Fruit fly (Drosophila melanogaster) whole organism, embryonic: Measurements from ENCODE around the gene TTLL6B.
A peak's percentile ranks its signal among the peaks of the same experiment; 100 is the strongest.

Source experiments
- Awh ChIP-seq: fragments of 200-800 bp; sonication (Bioruptor generic); IDR thresholded peaks from 2 replicates; pipeline ENCODE4, ENCODE4 v1.3.6; 2022; ENCODE audit warnings: missing biosample characterization, missing genetic modification characterization
- B-H2 ChIP-seq: fragments of 200-800 bp; sonication (Bioruptor generic); optimal IDR thresholded peaks from 2 replicates; lab custom pipeline; 2018; ENCODE audit warnings: missing biosample characterization, mild to moderate bottlenecking, missing genetic modification characterization
- Bdp1 ChIP-seq: fragments of 200-800 bp; sonication (Bioruptor generic); optimal IDR thresholded peaks from 3 replicates; lab custom pipeline; 2016; ENCODE audit warnings: missing biosample characterization, missing genetic modification characterization
- CG13287 ChIP-seq: fragments of 200-800 bp; sonication (Bioruptor generic); IDR thresholded peaks from 2 replicates; pipeline ENCODE4 v1.3.6; 2022; ENCODE audit warnings: missing biosample characterization, missing genetic modification characterization; ENCODE audit not compliant: partially characterized antibody
- CG14710 ChIP-seq: fragments of 200-800 bp; sonication (Bioruptor generic); optimal IDR thresholded peaks from 3 replicates; lab custom pipeline; 2019; ENCODE audit warnings: missing biosample characterization, mild to moderate bottlenecking, missing genetic modification characterization, moderate library complexity
- CG2120 ChIP-seq: fragments of 200-800 bp; sonication (Bioruptor generic); optimal IDR thresholded peaks from 3 replicates; lab custom pipeline; 2016; ENCODE audit warnings: missing biosample characterization, missing genetic modification characterization
- CG2199 ChIP-seq: fragments of 200-800 bp; sonication (Bioruptor generic); IDR thresholded peaks from 3 replicates; pipeline ENCODE4 v1.3.6; 2022; ENCODE audit warnings: missing biosample characterization, missing genetic modification characterization
- CG33213 ChIP-seq: fragments of 200-800 bp; sonication (Bioruptor generic); optimal IDR thresholded peaks from 3 replicates; lab custom pipeline; 2016; ENCODE audit warnings: missing biosample characterization, missing genetic modification characterization
- CG34224 ChIP-seq: fragments of 200-800 bp; sonication (Bioruptor generic); IDR thresholded peaks from 3 replicates; pipeline ENCODE4 v1.3.6; 2022; ENCODE audit warnings: missing biosample characterization, missing genetic modification characterization; ENCODE audit not compliant: partially characterized antibody
- CG3847 ChIP-seq: fragments of 200-800 bp; sonication (Bioruptor generic); IDR thresholded peaks from 2 replicates; pipeline ENCODE4 v1.3.6; 2022; ENCODE audit warnings: missing biosample characterization, missing genetic modification characterization
- CG4854 ChIP-seq: fragments of 200-800 bp; sonication (Bioruptor generic); optimal IDR thresholded peaks from 2 replicates; lab custom pipeline; 2016; ENCODE audit warnings: missing biosample characterization, missing genetic modification characterization, inconsistent platforms
- CG7556 ChIP-seq: fragments of 200-800 bp; sonication (Bioruptor generic); optimal IDR thresholded peaks from 2 replicates; lab custom pipeline; 2017; ENCODE audit warnings: missing biosample characterization, mild to moderate bottlenecking, missing genetic modification characterization
- CG8281 ChIP-seq: fragments of 200-800 bp; sonication (Bioruptor generic); optimal IDR thresholded peaks from 2 replicates; lab custom pipeline; 2018; ENCODE audit warnings: missing biosample characterization, mild to moderate bottlenecking, missing genetic modification characterization, moderate library complexity
- CG8924 ChIP-seq: fragments of 200-800 bp; optimal IDR thresholded peaks from 3 replicates; lab custom pipeline; 2019; ENCODE audit warnings: missing biosample characterization, mild to moderate bottlenecking, missing genetic modification characterization, moderate library complexity
- D19B ChIP-seq: fragments of 200-800 bp; sonication (Bioruptor generic); optimal IDR thresholded peaks from 2 replicates; lab custom pipeline; 2017; ENCODE audit warnings: missing biosample characterization, mild to moderate bottlenecking, missing genetic modification characterization
- Dfd ChIP-seq, 2 experiments: fragments of >200 bp; optimal IDR thresholded peaks; 2 replicates each; lab custom pipeline; 2017; ENCODE audit warnings: missing biosample characterization in 2 of 2, missing genetic modification characterization in 2 of 2
- Drgx ChIP-seq: fragments of 200-800 bp; sonication (Bioruptor generic); IDR thresholded peaks from 2 replicates; pipeline ENCODE4 v1.3.6; 2022; ENCODE audit warnings: missing biosample characterization, missing genetic modification characterization
- HLHmδ ChIP-seq: fragments of 200-800 bp; sonication (Bioruptor generic); optimal IDR thresholded peaks from 2 replicates; lab custom pipeline; 2018; ENCODE audit warnings: missing biosample characterization, mild to moderate bottlenecking, missing genetic modification characterization, moderate library complexity
- Lhr ChIP-seq: fragments of 200-800 bp; sonication (Bioruptor generic); optimal IDR thresholded peaks from 3 replicates; lab custom pipeline; 2017; ENCODE audit warnings: mild to moderate bottlenecking, missing biosample characterization, missing genetic modification reagents, missing genetic modification characterization
- NFAT ChIP-seq: fragments of 200-800 bp; sonication (Bioruptor generic); IDR thresholded peaks from 2 replicates; pipeline ENCODE4 v1.3.6; 2022; ENCODE audit warnings: missing biosample characterization, missing genetic modification characterization
- Nf-YC ChIP-seq: fragments of 200-800 bp; optimal IDR thresholded peaks from 3 replicates; lab custom pipeline; 2019; ENCODE audit warnings: missing biosample characterization, mild to moderate bottlenecking, missing genetic modification characterization, moderate library complexity
- NfI ChIP-seq: fragments of 200-800 bp; sonication (Bioruptor generic); optimal IDR thresholded peaks from 3 replicates; lab custom pipeline; 2018; ENCODE audit warnings: missing biosample characterization, mild to moderate bottlenecking, missing genetic modification characterization, moderate library complexity
- PHDP ChIP-seq: fragments of 200-800 bp; sonication (Bioruptor generic); optimal IDR thresholded peaks from 3 replicates; lab custom pipeline; 2018; ENCODE audit warnings: missing biosample characterization, mild to moderate bottlenecking, missing genetic modification characterization, moderate library complexity
- amos ChIP-seq: fragments of 200-800 bp; sonication (Bioruptor generic); IDR thresholded peaks from 2 replicates; pipeline ENCODE4 v1.3.6; 2022; ENCODE audit warnings: missing biosample characterization, missing genetic modification characterization; ENCODE audit not compliant: partially characterized antibody
- bab2 ChIP-seq: fragments of 200-800 bp; sonication (Bioruptor generic); optimal IDR thresholded peaks from 2 replicates; lab custom pipeline; 2016; ENCODE audit warnings: missing biosample characterization, missing genetic modification characterization
- btn ChIP-seq: fragments of 200-800 bp; sonication (Bioruptor generic); optimal IDR thresholded peaks from 2 replicates; lab custom pipeline; 2016; ENCODE audit warnings: missing biosample characterization, missing genetic modification characterization
- caup ChIP-seq: fragments of 200-800 bp; sonication (Bioruptor generic); optimal IDR thresholded peaks from 3 replicates; lab custom pipeline; 2017; ENCODE audit warnings: missing biosample characterization, mild to moderate bottlenecking, missing genetic modification characterization, moderate library complexity; ENCODE audit not compliant: severe bottlenecking
- cg ChIP-seq: fragments of 200-800 bp; sonication (Bioruptor generic); optimal IDR thresholded peaks from 3 replicates; lab custom pipeline; 2019; ENCODE audit warnings: missing biosample characterization, mild to moderate bottlenecking, missing genetic modification characterization, moderate library complexity
- corto ChIP-seq: fragments of 200-800 bp; sonication (Bioruptor generic); optimal IDR thresholded peaks from 2 replicates; lab custom pipeline; 2016; ENCODE audit warnings: missing biosample characterization, mild to moderate bottlenecking, missing genetic modification characterization, moderate library complexity
- crc ChIP-seq: fragments of 200-800 bp; sonication (Bioruptor generic); optimal IDR thresholded peaks from 2 replicates; lab custom pipeline; 2016; ENCODE audit warnings: missing biosample characterization, missing genetic modification characterization
- dm ChIP-seq: fragments of 200-800 bp; sonication (Bioruptor generic); optimal IDR thresholded peaks from 3 replicates; lab custom pipeline; 2016; ENCODE audit warnings: missing biosample characterization, missing genetic modification characterization
- emc ChIP-seq: fragments of 200-800 bp; sonication (Bioruptor generic); optimal IDR thresholded peaks from 2 replicates; lab custom pipeline; 2016; ENCODE audit warnings: missing biosample characterization, missing genetic modification characterization
- fru ChIP-seq: fragments of >200 bp; optimal IDR thresholded peaks from 2 replicates; lab custom pipeline; 2017
- fu2 ChIP-seq: fragments of 200-800 bp; sonication (Bioruptor generic); optimal IDR thresholded peaks from 2 replicates; lab custom pipeline; 2016; ENCODE audit warnings: missing biosample characterization, missing genetic modification characterization
- hbn ChIP-seq: fragments of 200-800 bp; sonication (Bioruptor generic); IDR thresholded peaks from 2 replicates; pipeline ENCODE4 v1.3.6; 2022; ENCODE audit warnings: missing biosample characterization, missing genetic modification characterization; ENCODE audit not compliant: partially characterized antibody
- ind ChIP-seq: fragments of 200-800 bp; sonication (Bioruptor generic); optimal IDR thresholded peaks from 3 replicates; lab custom pipeline; 2016; ENCODE audit warnings: missing biosample characterization, missing genetic modification characterization
- kah ChIP-seq: fragments of 200-800 bp; sonication (Bioruptor generic); optimal IDR thresholded peaks from 2 replicates; lab custom pipeline; 2018; ENCODE audit warnings: missing biosample characterization, mild to moderate bottlenecking, missing genetic modification characterization
- kay ChIP-seq: fragments of 200-800 bp; sonication (Bioruptor generic); optimal IDR thresholded peaks from 2 replicates; lab custom pipeline; 2016; ENCODE audit warnings: missing biosample characterization, missing genetic modification characterization
- luna ChIP-seq: fragments of 200-800 bp; sonication (Bioruptor generic); optimal IDR thresholded peaks from 2 replicates; lab custom pipeline; 2016; ENCODE audit warnings: missing biosample characterization, missing genetic modification characterization
- pfk ChIP-seq: fragments of 200-800 bp; sonication (Bioruptor generic); optimal IDR thresholded peaks from 2 replicates; lab custom pipeline; 2018; ENCODE audit warnings: missing biosample characterization, mild to moderate bottlenecking, missing genetic modification characterization, moderate library complexity
- pzg ChIP-seq: fragments of 200-800 bp; sonication (Bioruptor generic); optimal IDR thresholded peaks from 3 replicates; lab custom pipeline; 2018; ENCODE audit warnings: missing biosample characterization, mild to moderate bottlenecking, missing genetic modification characterization, moderate library complexity
- repo ChIP-seq: fragments of 200-800 bp; sonication (Bioruptor generic); optimal IDR thresholded peaks from 2 replicates; lab custom pipeline; 2016; ENCODE audit warnings: missing biosample characterization, missing genetic modification characterization
- slp2 ChIP-seq: fragments of 200-800 bp; sonication (Bioruptor generic); optimal IDR thresholded peaks from 2 replicates; lab custom pipeline; 2016; ENCODE audit warnings: missing biosample characterization, missing genetic modification characterization
- sug ChIP-seq: fragments of 200-800 bp; optimal IDR thresholded peaks from 2 replicates; lab custom pipeline; 2019; ENCODE audit warnings: missing biosample characterization, mild to moderate bottlenecking, missing genetic modification characterization, moderate library complexity
- tna ChIP-seq: fragments of 200-800 bp; sonication (Bioruptor generic); IDR thresholded peaks from 2 replicates; pipeline ENCODE4 v1.3.6; 2022; ENCODE audit warnings: missing biosample characterization, missing genetic modification characterization; ENCODE audit not compliant: partially characterized antibody
- toy ChIP-seq: fragments of 200-800 bp; sonication (Bioruptor generic); IDR thresholded peaks from 2 replicates; pipeline ENCODE4 v1.3.6; 2022; ENCODE audit warnings: missing biosample characterization, missing genetic modification characterization
- wor ChIP-seq: fragments of 200-800 bp; sonication (Bioruptor generic); IDR thresholded peaks from 2 replicates; pipeline ENCODE4 v1.3.6; 2022; ENCODE audit warnings: missing biosample characterization, missing genetic modification characterization
- zfh1 ChIP-seq: fragments of 200-800 bp; sonication (Bioruptor generic); IDR thresholded peaks from 3 replicates; pipeline ENCODE4 v1.3.6; 2022; ENCODE audit warnings: missing biosample characterization, missing genetic modification characterization

TTLL6B gene

dm6 chr3R:27288202-27289135, 37.7 kb upstream of the TTLL6B start, which contains the start of the genes bigmax and Hmu (continued):
- TF ChIP-seq Dfd (GFP tag; optimal IDR thresholded peaks at IDR 0.05; lab: Kevin White, UChicago) (no peak), kay (GFP tag; lab: Kevin White, UChicago) (peak; percentile 77), corto (GFP tag; lab: Kevin White, UChicago) (no peak), btn (GFP tag; lab: Kevin White, UChicago) (no peak), caup (peak; percentile 81), repo (GFP tag; lab: Kevin White, UChicago) (peak; percentile 81), bab2 (GFP tag; lab: Kevin White, UChicago) (peak; percentile 92), Lhr (GFP tag; lab: Kevin White, UChicago) (peak; percentile 86), CG33213 (peak; percentile 86), Nf-YC (peak; percentile 70), tna (GFP tag; lab: Robert Waterston, UW) (peak; percentile 71), CG4854 (GFP tag; lab: Kevin White, UChicago) (peak; percentile 69), B-H2 (peak; percentile 76), kah (GFP tag; lab: Kevin White, UChicago) (no peak), fru (no peak), CG2199 (no peak), NFAT (GFP tag; lab: Robert Waterston, UW) (peak; percentile 88), Bdp1 (GFP tag; lab: Kevin White, UChicago) (peak; percentile 68), CG34224 (GFP tag; lab: Robert Waterston, UW) (peak; percentile 94), luna (GFP tag; lab: Kevin White, UChicago) (peak; percentile 83), crc (peak; percentile 88), amos (GFP tag; lab: Robert Waterston, UW) (peak; percentile 87), slp2 (GFP tag; lab: Kevin White, UChicago) (peak; percentile 73), CG8924 (tag; lab: Kevin White, UChicago) (peak; percentile 80), CG7556 (GFP tag; lab: Kevin White, UChicago) (peak; percentile 67), toy (peak; percentile 52; the same call in 1 of the 2 replicates), CG3847 (GFP tag; lab: Robert Waterston, UW) (peak; percentile 89), pzg (GFP tag; lab: Kevin White, UChicago) (peak; percentile 96), cg (no peak), Awh (GFP tag; lab: Robert Waterston, UW) (peak; percentile 48; the same call in 1 of the 2 replicates), fu2 (GFP tag; lab: Kevin White, UChicago) (peak; percentile 87), hbn (GFP tag; lab: Robert Waterston, UW) (peak; percentile 94), D19B (peak; percentile 53), CG8281 (tag; lab: Kevin White, UChicago) (peak; percentile 21), CG14710 (tag; lab: Kevin White, UChicago) (peak; percentile 88), zfh1 (peak; percentile 81), NfI (peak; percentile 79), ind (GFP tag; lab: Kevin White, UChicago) (peak; percentile 89), pfk (GFP tag; lab: Kevin White, UChicago) (peak; percentile 1), PHDP (tag; lab: Kevin White, UChicago) (peak; percentile 87), sug (tag; lab: Kevin White, UChicago) (peak; percentile 83), dm (GFP tag; lab: Kevin White, UChicago) (peak; percentile 86), CG2120 (peak; percentile 95), HLHmδ (no peak), wor (GFP tag; lab: Robert Waterston, UW) (peak; percentile 66), CG13287 (GFP tag; lab: Robert Waterston, UW) (peak; percentile 98), emc (GFP tag; lab: Kevin White, UChicago) (peak; percentile 81), Drgx (GFP tag; lab: Robert Waterston, UW) (peak; percentile 66)
